Fruit fly (Drosophila melanogaster) whole organism, embryonic: ENCODE data around the gene CG13996.

ENCODE experiments used
- C15 ChIP-seq: fragments of 200-800 bp; sonication (Bioruptor generic); IDR thresholded peaks from 3 replicates; pipeline ENCODE4 v1.3.6; 2022; ENCODE audit warnings: missing biosample characterization, missing genetic modification characterization
- CG11695 ChIP-seq: fragments of 200-800 bp; sonication (Bioruptor generic); IDR thresholded peaks from 3 replicates; pipeline ENCODE4 v1.3.6; 2022; ENCODE audit warnings: missing biosample characterization, missing genetic modification characterization
- CG12104 ChIP-seq: fragments of 200-800 bp; sonication (Bioruptor generic); optimal IDR thresholded peaks from 3 replicates; lab custom pipeline; 2016; ENCODE audit warnings: missing biosample characterization, missing genetic modification characterization
- CG12744 ChIP-seq: fragments of 200-800 bp; sonication (Bioruptor generic); optimal IDR thresholded peaks from 2 replicates; lab custom pipeline; 2016; ENCODE audit warnings: missing biosample characterization, missing genetic modification characterization
- CG15479 ChIP-seq: fragments of 200-800 bp; sonication (Bioruptor generic); optimal IDR thresholded peaks from 3 replicates; lab custom pipeline; 2019; ENCODE audit warnings: missing biosample characterization, mild to moderate bottlenecking, missing genetic modification characterization, moderate library complexity
- CG16815 ChIP-seq: fragments of 200-800 bp; sonication (Bioruptor generic); optimal IDR thresholded peaks from 3 replicates; lab custom pipeline; 2017; ENCODE audit warnings: missing biosample characterization, mild to moderate bottlenecking, missing genetic modification characterization
- CG18476 ChIP-seq: fragments of 200-800 bp; sonication (Bioruptor generic); optimal IDR thresholded peaks from 2 replicates; lab custom pipeline; 2016; ENCODE audit warnings: missing biosample characterization, mild to moderate bottlenecking, missing genetic modification characterization
- CG2202 ChIP-seq: fragments of 200-800 bp; sonication (Bioruptor generic); optimal IDR thresholded peaks from 2 replicates; lab custom pipeline; 2018; ENCODE audit warnings: missing biosample characterization, mild to moderate bottlenecking, missing genetic modification characterization
- CG33213 ChIP-seq: fragments of 200-800 bp; sonication (Bioruptor generic); optimal IDR thresholded peaks from 3 replicates; lab custom pipeline; 2016; ENCODE audit warnings: missing biosample characterization, missing genetic modification characterization
- CG3838 ChIP-seq: fragments of 200-800 bp; sonication (Bioruptor generic); optimal IDR thresholded peaks from 3 replicates; lab custom pipeline; 2016; ENCODE audit warnings: missing biosample characterization, missing genetic modification characterization
- CG3995 ChIP-seq: fragments of 200-800 bp; sonication (Bioruptor generic); optimal IDR thresholded peaks from 3 replicates; lab custom pipeline; 2016; ENCODE audit warnings: missing biosample characterization, missing genetic modification characterization
- CG42726 ChIP-seq: fragments of 200-800 bp; sonication (Bioruptor generic); IDR thresholded peaks from 2 replicates; pipeline ENCODE4 v1.3.6; 2022; ENCODE audit warnings: missing biosample characterization, missing genetic modification characterization; ENCODE audit not compliant: partially characterized antibody
- CG6765 ChIP-seq: fragments of 200-800 bp; sonication (Bioruptor generic); optimal IDR thresholded peaks from 3 replicates; lab custom pipeline; 2017; ENCODE audit warnings: missing biosample characterization, mild to moderate bottlenecking, missing genetic modification characterization
- CG8388 ChIP-seq: fragments of 200-800 bp; sonication (Bioruptor generic); optimal IDR thresholded peaks from 2 replicates; lab custom pipeline; 2019; ENCODE audit warnings: missing biosample characterization, mild to moderate bottlenecking, missing genetic modification characterization, moderate library complexity
- D19B ChIP-seq: fragments of 200-800 bp; sonication (Bioruptor generic); optimal IDR thresholded peaks from 2 replicates; lab custom pipeline; 2017; ENCODE audit warnings: missing biosample characterization, mild to moderate bottlenecking, missing genetic modification characterization
- Drgx ChIP-seq: fragments of 200-800 bp; sonication (Bioruptor generic); IDR thresholded peaks from 2 replicates; pipeline ENCODE4 v1.3.6; 2022; ENCODE audit warnings: missing biosample characterization, missing genetic modification characterization
- Eip74EF ChIP-seq, 2 experiments: fragments of 200-800 bp in 1 of 2; fragments of >200 bp in 1 of 2; sonication (Bioruptor generic) in 1 of 2; optimal IDR thresholded peaks; 2 replicates each; lab custom pipeline; 2017 to 2019; ENCODE audit warnings: missing biosample characterization in 2 of 2, missing genetic modification characterization in 2 of 2, mild to moderate bottlenecking in 1 of 2, moderate library complexity in 1 of 2
- Ets97D ChIP-seq: fragments of 200-800 bp; sonication (Bioruptor generic); optimal IDR thresholded peaks from 3 replicates; lab custom pipeline; 2016; ENCODE audit warnings: missing biosample characterization, missing genetic modification characterization
- HLHmδ ChIP-seq: fragments of 200-800 bp; sonication (Bioruptor generic); optimal IDR thresholded peaks from 2 replicates; lab custom pipeline; 2018; ENCODE audit warnings: missing biosample characterization, mild to moderate bottlenecking, missing genetic modification characterization, moderate library complexity
- Hmx ChIP-seq: fragments of 200-800 bp; sonication (Bioruptor generic); optimal IDR thresholded peaks from 2 replicates; lab custom pipeline; 2016; ENCODE audit warnings: missing biosample characterization, missing genetic modification characterization
- Hr78 ChIP-seq, 2 experiments: fragments of 200-800 bp in 1 of 2; fragments of >200 bp in 1 of 2; sonication (Bioruptor generic) in 1 of 2; optimal IDR thresholded peaks; 2 replicates each; lab custom pipeline; 2017 to 2019; ENCODE audit warnings: missing biosample characterization in 2 of 2, missing genetic modification characterization in 2 of 2, mild to moderate bottlenecking in 1 of 2, moderate library complexity in 1 of 2
- Hsf ChIP-seq: fragments of 200-800 bp; sonication (Bioruptor generic); optimal IDR thresholded peaks from 3 replicates; lab custom pipeline; 2016; ENCODE audit warnings: missing biosample characterization, missing genetic modification characterization
- MTF-1 ChIP-seq: fragments of 200-800 bp; sonication (Bioruptor generic); optimal IDR thresholded peaks from 2 replicates; lab custom pipeline; 2018; ENCODE audit warnings: missing biosample characterization, mild to moderate bottlenecking, missing genetic modification characterization, borderline replicate concordance
- Neu2 ChIP-seq: fragments of 200-800 bp; sonication (Bioruptor generic); optimal IDR thresholded peaks from 3 replicates; lab custom pipeline; 2016; ENCODE audit warnings: missing biosample characterization, missing genetic modification characterization, borderline replicate concordance
- Oaz ChIP-seq: fragments of 200-800 bp; sonication (Bioruptor generic); IDR thresholded peaks from 2 replicates; pipeline ENCODE4 v1.3.6; 2022; ENCODE audit warnings: missing biosample characterization, missing genetic modification characterization
- Optix ChIP-seq: fragments of 200-800 bp; sonication (Bioruptor generic); IDR thresholded peaks from 3 replicates; pipeline ENCODE4 v1.3.6; 2022; ENCODE audit warnings: missing biosample characterization, missing genetic modification characterization
- Tbp ChIP-seq: fragments of >200 bp; optimal IDR thresholded peaks from 2 replicates; lab custom pipeline; 2018; ENCODE audit warnings: missing biosample characterization, missing genetic modification characterization
- cato ChIP-seq: fragments of 200-800 bp; sonication (Bioruptor generic); optimal IDR thresholded peaks from 2 replicates; lab custom pipeline; 2016; ENCODE audit warnings: missing biosample characterization, missing genetic modification characterization, borderline replicate concordance
- caup ChIP-seq: fragments of 200-800 bp; sonication (Bioruptor generic); optimal IDR thresholded peaks from 3 replicates; lab custom pipeline; 2017; ENCODE audit warnings: missing biosample characterization, mild to moderate bottlenecking, missing genetic modification characterization, moderate library complexity; ENCODE audit not compliant: severe bottlenecking
- corto ChIP-seq: fragments of 200-800 bp; sonication (Bioruptor generic); optimal IDR thresholded peaks from 2 replicates; lab custom pipeline; 2016; ENCODE audit warnings: missing biosample characterization, mild to moderate bottlenecking, missing genetic modification characterization, moderate library complexity
- dysf ChIP-seq: fragments of 200-800 bp; sonication (Bioruptor generic); IDR thresholded peaks from 3 replicates; pipeline ENCODE4 v1.3.6; 2022; ENCODE audit warnings: missing biosample characterization, missing genetic modification characterization
- fd102C ChIP-seq: fragments of 200-800 bp; sonication (Bioruptor generic); optimal IDR thresholded peaks from 2 replicates; lab custom pipeline; 2018; ENCODE audit warnings: missing biosample characterization, mild to moderate bottlenecking, missing genetic modification characterization, moderate library complexity
- gfzf ChIP-seq: fragments of 200-800 bp; sonication (Bioruptor generic); optimal IDR thresholded peaks from 2 replicates; lab custom pipeline; 2016; ENCODE audit warnings: missing biosample characterization, mild to moderate bottlenecking, missing genetic modification characterization, moderate library complexity
- gsb-n ChIP-seq: fragments of 200-800 bp; sonication (Bioruptor generic); optimal IDR thresholded peaks from 3 replicates; lab custom pipeline; 2018; ENCODE audit warnings: missing biosample characterization, mild to moderate bottlenecking, missing genetic modification characterization
- ind ChIP-seq: fragments of 200-800 bp; sonication (Bioruptor generic); optimal IDR thresholded peaks from 3 replicates; lab custom pipeline; 2016; ENCODE audit warnings: missing biosample characterization, missing genetic modification characterization
- jing ChIP-seq: fragments of 200-800 bp; sonication (Bioruptor generic); optimal IDR thresholded peaks from 2 replicates; lab custom pipeline; 2018; ENCODE audit warnings: missing biosample characterization, mild to moderate bottlenecking, missing genetic modification characterization
- nom ChIP-seq: fragments of 200-800 bp; sonication (Bioruptor generic); optimal IDR thresholded peaks from 2 replicates; lab custom pipeline; 2017; ENCODE audit warnings: missing biosample characterization, missing genetic modification characterization, mild to moderate bottlenecking, moderate library complexity, missing genetic modification reagents
- oc ChIP-seq: fragments of 200-800 bp; sonication (Bioruptor generic); optimal IDR thresholded peaks from 2 replicates; lab custom pipeline; 2018; ENCODE audit warnings: missing biosample characterization, mild to moderate bottlenecking, missing genetic modification characterization, moderate library complexity
- peb ChIP-seq: fragments of 200-800 bp; sonication (Bioruptor generic); IDR thresholded peaks from 2 replicates; pipeline ENCODE4 v1.3.6; 2022; ENCODE audit warnings: missing biosample characterization, missing genetic modification characterization
- psq ChIP-seq: fragments of 200-800 bp; sonication (Bioruptor generic); optimal IDR thresholded peaks from 2 replicates; lab custom pipeline; 2017; ENCODE audit warnings: missing biosample characterization, missing genetic modification characterization
- run ChIP-seq: fragments of 200-800 bp; sonication (Bioruptor generic); optimal IDR thresholded peaks from 3 replicates; lab custom pipeline; 2018; ENCODE audit warnings: missing biosample characterization, mild to moderate bottlenecking, missing genetic modification characterization
- salm ChIP-seq: fragments of 200-800 bp; sonication (Bioruptor generic); optimal IDR thresholded peaks from 2 replicates; lab custom pipeline; 2018; ENCODE audit warnings: missing biosample characterization, mild to moderate bottlenecking, missing genetic modification characterization
- sr ChIP-seq: fragments of 200-800 bp; sonication (Bioruptor generic); IDR thresholded peaks from 3 replicates; pipeline ENCODE4 v1.3.6; 2022; ENCODE audit warnings: missing biosample characterization, missing genetic modification characterization
- stwl ChIP-seq: fragments of 200-800 bp; sonication (Bioruptor generic); optimal IDR thresholded peaks from 3 replicates; lab custom pipeline; 2018; ENCODE audit warnings: missing biosample characterization, mild to moderate bottlenecking, missing genetic modification characterization, moderate library complexity
- tgo ChIP-seq: fragments of 200-800 bp; sonication (Bioruptor generic); IDR thresholded peaks from 3 replicates; pipeline ENCODE4 v1.3.6; 2022; ENCODE audit warnings: missing biosample characterization, missing genetic modification characterization
- tll ChIP-seq, 2 experiments: fragments of 200-800 bp in 1 of 2; fragments of >200 bp in 1 of 2; sonication (Bioruptor generic) in 1 of 2; optimal IDR thresholded peaks; 2 replicates each; lab custom pipeline; 2017 to 2019; ENCODE audit warnings: missing biosample characterization in 2 of 2, missing genetic modification characterization in 2 of 2, mild to moderate bottlenecking in 1 of 2, moderate library complexity in 1 of 2
- tup ChIP-seq: fragments of 200-800 bp; sonication (Bioruptor generic); optimal IDR thresholded peaks from 2 replicates; lab custom pipeline; 2016; ENCODE audit warnings: missing biosample characterization, mild to moderate bottlenecking, missing genetic modification characterization, moderate library complexity
- unpg ChIP-seq: fragments of 200-800 bp; sonication (Bioruptor generic); optimal IDR thresholded peaks from 3 replicates; lab custom pipeline; 2018; ENCODE audit warnings: missing biosample characterization, mild to moderate bottlenecking, missing genetic modification characterization, moderate library complexity

The CG13996 gene

DNA sequence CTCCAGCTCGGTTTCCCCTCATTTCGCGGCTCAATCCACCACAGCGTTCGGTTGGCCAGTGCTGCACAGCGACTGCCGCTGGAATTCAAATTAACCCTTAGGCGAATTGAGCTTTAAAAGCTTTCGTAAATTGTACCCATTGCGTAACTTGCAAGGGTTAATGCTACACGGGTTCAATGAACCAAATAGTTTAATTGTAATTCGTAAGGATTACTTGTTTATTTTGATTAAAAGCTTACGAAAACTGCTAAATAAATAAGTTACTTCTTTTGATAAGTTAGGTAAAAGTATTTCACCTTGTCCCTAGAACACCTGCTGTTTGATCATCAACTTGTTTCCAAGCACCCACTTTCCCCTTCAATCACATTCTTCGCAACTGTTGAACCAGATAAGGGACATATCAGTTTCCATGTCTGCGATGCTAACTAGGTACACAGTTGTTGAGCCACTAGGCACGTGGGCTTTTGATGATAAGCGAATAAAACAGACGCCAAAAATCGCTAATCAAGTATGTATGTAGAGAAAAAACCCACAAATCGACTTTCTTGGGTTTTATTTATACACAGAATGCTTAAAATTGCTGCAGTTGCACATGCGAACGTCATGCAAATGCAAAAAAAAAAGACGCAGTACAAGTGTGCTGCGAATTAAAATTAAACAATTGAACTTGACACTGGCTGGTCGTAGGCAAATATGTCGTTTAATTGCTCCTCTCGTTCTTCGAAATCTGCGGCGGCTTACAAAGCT, 25.5 kb downstream of the CG13996 start, which contains the start of gene Pfas (continued):
- TF ChIP-seq Eip74EF (GFP tag; optimal IDR thresholded peaks at IDR 0.05; lab: Kevin White, UChicago): no peak
- TF ChIP-seq CG12744 (GFP tag; lab: Kevin White, UChicago): no peak
- peak; percentile 46 for TF ChIP-seq CG6765
- TF ChIP-seq CG42726: no peak
- no peak for TF ChIP-seq tll (GFP tag; optimal IDR thresholded peaks at IDR 0.05; lab: Kevin White, UChicago)
- no peak for TF ChIP-seq gfzf (GFP tag; lab: Kevin White, UChicago)
- TF ChIP-seq Tbp (GFP tag; lab: Kevin White, UChicago): no peak
- TF ChIP-seq fd102C (GFP tag; lab: Kevin White, UChicago): no peak
- no peak for TF ChIP-seq Hmx (GFP tag; lab: Kevin White, UChicago)
- no peak for TF ChIP-seq peb (GFP tag; lab: Robert Waterston, UW)
- TF ChIP-seq oc: peak; percentile 15
- TF ChIP-seq sr (GFP tag; lab: Robert Waterston, UW): no peak
- TF ChIP-seq dysf (GFP tag; lab: Robert Waterston, UW): peak; percentile 51; the same call in 2 of the 3 replicates
- 0 out of 3 replicates have a peak, but pooled peaks have one; percentile 21 for TF ChIP-seq CG11695
- no peak for TF ChIP-seq cato (GFP tag; lab: Kevin White, UChicago)
- TF ChIP-seq Neu2: no peak
- TF ChIP-seq nom (GFP tag; lab: Kevin White, UChicago): no peak
- TF ChIP-seq CG12104: peak; percentile 16
- no peak for TF ChIP-seq jing (GFP tag; lab: Kevin White, UChicago)
- TF ChIP-seq salm (tag; lab: Kevin White, UChicago): no peak
- TF ChIP-seq Ets97D (GFP tag; lab: Kevin White, UChicago): peak; percentile 33
- TF ChIP-seq CG8388 (GFP tag; lab: Kevin White, UChicago): no peak
- TF ChIP-seq Optix (GFP tag; lab: Robert Waterston, UW): no peak
- TF ChIP-seq unpg (GFP tag; lab: Kevin White, UChicago): peak; percentile 40
- no peak for TF ChIP-seq D19B (GFP tag; lab: Kevin White, UChicago)
- no peak for TF ChIP-seq C15 (GFP tag; lab: Robert Waterston, UW)
- TF ChIP-seq tup: peak; percentile 18
- TF ChIP-seq stwl (tag; lab: Kevin White, UChicago): no peak
- TF ChIP-seq Oaz (GFP tag; lab: Robert Waterston, UW): no peak
- TF ChIP-seq gsb-n: no peak
- no peak for TF ChIP-seq psq (GFP tag; lab: Kevin White, UChicago)
- TF ChIP-seq CG15479 (GFP tag; lab: Kevin White, UChicago): no peak
- TF ChIP-seq ind: peak; percentile 55
- TF ChIP-seq CG16815 (GFP tag; lab: Kevin White, UChicago): no peak
- TF ChIP-seq caup (GFP tag; lab: Kevin White, UChicago): peak; percentile 79
- no peak for TF ChIP-seq CG3838
- peak in 1 of 2 experiments; percentile 41 for TF ChIP-seq Hr78 (GFP tag; optimal IDR thresholded peaks at IDR 0.05; lab: Kevin White, UChicago)
- TF ChIP-seq CG18476 (GFP tag; lab: Kevin White, UChicago): no peak
- no peak for TF ChIP-seq CG2202 (tag; lab: Kevin White, UChicago)
- no peak for TF ChIP-seq HLHmδ (GFP tag; lab: Kevin White, UChicago)
- TF ChIP-seq corto (GFP tag; lab: Kevin White, UChicago): no peak
- no peak for TF ChIP-seq run (tag; lab: Kevin White, UChicago)
- peak; percentile 26 for TF ChIP-seq MTF-1 (GFP tag; lab: Kevin White, UChicago)
- no peak; the same call in 2 of the 3 replicates for TF ChIP-seq tgo (GFP tag; lab: Robert Waterston, UW)
- TF ChIP-seq Hsf (GFP tag; lab: Kevin White, UChicago): peak; percentile 45
- 0 out of 2 replicates have a peak, but pooled peaks have one; percentile 26 for TF ChIP-seq Drgx (GFP tag; lab: Robert Waterston, UW)
- TF ChIP-seq CG3995 (GFP tag; lab: Kevin White, UChicago): no peak
- TF ChIP-seq CG33213 (GFP tag; lab: Kevin White, UChicago): peak; percentile 37
